Worm (Caenorhabditis elegans) whole organism, young adult: ENCODE measurements around the gene ttyh-1.
A peak's percentile ranks its signal among the peaks of the same experiment; 100 is the strongest.

Experiments
- B0019.2 ChIP-seq: fragments of 200-800 bp; sonication (Bioruptor generic); conservative IDR thresholded peaks from 2 replicates; pipeline ENCODE4 v1.3.6; 2022; ENCODE audit warnings: missing genetic modification reagents, missing genetic modification characterization, missing compliant biosample characterization
- B0261.1 ChIP-seq: sonication (generic microtip); optimal IDR thresholded peaks from 2 replicates; lab custom pipeline; 2016; ENCODE audit warnings: mild to moderate bottlenecking, missing genetic modification characterization, moderate library complexity, missing compliant biosample characterization
- B0336.3 ChIP-seq: fragments of 200-800 bp; sonication (Bioruptor generic); IDR thresholded peaks from 2 replicates; pipeline ENCODE4 v1.3.6; 2022; ENCODE audit warnings: missing genetic modification characterization, missing compliant biosample characterization
- C06A6.2 ChIP-seq: fragments of 200-800 bp; sonication (Bioruptor generic); conservative IDR thresholded peaks from 2 replicates; pipeline ENCODE4 v1.3.6; 2022; ENCODE audit warnings: missing genetic modification characterization, missing compliant biosample characterization
- C17E4.6 ChIP-seq: fragments of 200-800 bp; sonication (Bioruptor generic); IDR thresholded peaks from 2 replicates; pipeline ENCODE4 v1.3.6; 2022; ENCODE audit warnings: missing genetic modification reagents, missing genetic modification characterization, missing compliant biosample characterization
- D2030.7 ChIP-seq: fragments of 200-800 bp; sonication (Bioruptor generic); IDR thresholded peaks from 2 replicates; pipeline ENCODE4 v1.3.6; 2022; ENCODE audit warnings: missing genetic modification reagents, missing genetic modification characterization, missing compliant biosample characterization
- F37B4.10 ChIP-seq: fragments of 200-800 bp; sonication (Bioruptor generic); IDR thresholded peaks from 2 replicates; pipeline ENCODE4 v1.3.6; 2022; ENCODE audit warnings: missing genetic modification characterization, missing compliant biosample characterization
- F49E8.2 ChIP-seq: sonication (generic microtip); optimal IDR thresholded peaks from 3 replicates; lab custom pipeline; 2017; ENCODE audit warnings: missing genetic modification characterization, mild to moderate bottlenecking, missing compliant biosample characterization, antibody characterized with exemption, moderate library complexity; ENCODE audit not compliant: insufficient read depth
- F52B5.7 ChIP-seq: sonication (generic microtip); optimal IDR thresholded peaks from 2 replicates; lab custom pipeline; 2016; ENCODE audit warnings: mild to moderate bottlenecking, missing genetic modification characterization, missing compliant biosample characterization
- K12H6.12 ChIP-seq: fragments of 200-800 bp; sonication (Bioruptor generic); optimal IDR thresholded peaks from 2 replicates; lab custom pipeline; 2018; ENCODE audit warnings: mild to moderate bottlenecking, missing genetic modification characterization, missing compliant biosample characterization
- akir-1 ChIP-seq: fragments of 200-800 bp; sonication (Bioruptor generic); optimal IDR thresholded peaks from 2 replicates; lab custom pipeline; 2018; ENCODE audit warnings: mild to moderate bottlenecking, missing genetic modification characterization, moderate library complexity, missing compliant biosample characterization
- aptf-2 ChIP-seq: fragments of 200-800 bp; sonication (Bioruptor generic); conservative IDR thresholded peaks from 2 replicates; pipeline ENCODE4 v1.3.6; 2022; ENCODE audit warnings: missing genetic modification reagents, missing genetic modification characterization, missing compliant biosample characterization
- atf-7 ChIP-seq: sonication (generic microtip); optimal IDR thresholded peaks from 2 replicates; lab custom pipeline; 2017; ENCODE audit warnings: mild to moderate bottlenecking, missing genetic modification characterization, missing compliant biosample characterization
- athp-1 ChIP-seq: sonication (generic microtip); optimal IDR thresholded peaks from 2 replicates; lab custom pipeline; 2017; ENCODE audit warnings: mild to moderate bottlenecking, missing genetic modification characterization, missing compliant biosample characterization
- attf-3 ChIP-seq: fragments of 200-800 bp; sonication (Bioruptor generic); conservative IDR thresholded peaks from 2 replicates; pipeline ENCODE4 v1.3.6; 2022; ENCODE audit warnings: missing genetic modification reagents, missing genetic modification characterization, missing compliant biosample characterization
- attf-6 ChIP-seq: fragments of 200-800 bp; sonication (Bioruptor generic); IDR thresholded peaks from 2 replicates; pipeline ENCODE4 v1.3.6; 2022; ENCODE audit warnings: missing genetic modification reagents, missing genetic modification characterization, missing compliant biosample characterization
- bed-1 ChIP-seq: fragments of 200-800 bp; sonication (Bioruptor generic); IDR thresholded peaks from 2 replicates; pipeline ENCODE4 v1.3.6; 2022; ENCODE audit warnings: missing genetic modification reagents, missing genetic modification characterization, missing compliant biosample characterization
- ccch-3 ChIP-seq: fragments of 200-800 bp; sonication (Bioruptor generic); optimal IDR thresholded peaks from 2 replicates; lab custom pipeline; 2018; ENCODE audit warnings: mild to moderate bottlenecking, missing genetic modification characterization, missing compliant biosample characterization
- cebp-1 ChIP-seq, 2 experiments: fragments of 200-800 bp in 1 of 2; sonication (Bioruptor generic) in 1 of 2; sonication (generic microtip) in 1 of 2; IDR thresholded peaks in 1 of 2; optimal IDR thresholded peaks in 1 of 2; 2 replicates each; pipeline versions ENCODE4 v1.3.6 to Lab custom; 2017 to 2022; ENCODE audit warnings: missing compliant biosample characterization in 2 of 2, missing genetic modification characterization in 2 of 2, mild to moderate bottlenecking in 1 of 2, missing genetic modification reagents in 1 of 2, moderate library complexity in 1 of 2
- cebp-2 ChIP-seq: fragments of 200-800 bp; sonication (Bioruptor generic); IDR thresholded peaks from 2 replicates; pipeline ENCODE4 v1.3.6; 2022; ENCODE audit warnings: missing genetic modification characterization, missing compliant biosample characterization
- egl-18 ChIP-seq: fragments of 200-800 bp; sonication (Bioruptor generic); IDR thresholded peaks from 2 replicates; pipeline ENCODE4 v1.3.6; 2022; ENCODE audit warnings: missing genetic modification reagents, missing genetic modification characterization, missing compliant biosample characterization
- egl-44 ChIP-seq: fragments of 200-800 bp; sonication (Bioruptor generic); IDR thresholded peaks from 2 replicates; pipeline ENCODE4 v1.3.6; 2022; ENCODE audit warnings: missing genetic modification reagents, missing genetic modification characterization, missing compliant biosample characterization
- ekl-4 ChIP-seq: fragments of 200-800 bp; sonication (Bioruptor generic); IDR thresholded peaks from 2 replicates; pipeline ENCODE4 v1.3.6; 2022; ENCODE audit warnings: missing genetic modification reagents, missing genetic modification characterization, missing compliant biosample characterization
- fkh-3 ChIP-seq: sonication (generic microtip); optimal IDR thresholded peaks from 2 replicates; lab custom pipeline; 2016; ENCODE audit warnings: mild to moderate bottlenecking, missing genetic modification characterization, missing compliant biosample characterization
- hmg-1.2 ChIP-seq: fragments of 200-800 bp; sonication (Bioruptor generic); IDR thresholded peaks from 2 replicates; pipeline ENCODE4 v1.3.6; 2022; ENCODE audit warnings: missing genetic modification reagents, missing genetic modification characterization, missing compliant biosample characterization
- hmg-20 ChIP-seq: fragments of 200-800 bp; sonication (Bioruptor generic); IDR thresholded peaks from 2 replicates; pipeline ENCODE4 v1.3.6; 2022; ENCODE audit warnings: missing genetic modification reagents, missing genetic modification characterization, missing compliant biosample characterization
- hsf-1 ChIP-seq: fragments of 200-800 bp; sonication (Bioruptor generic); IDR thresholded peaks from 2 replicates; pipeline ENCODE4 v1.3.6; 2022; ENCODE audit warnings: missing genetic modification reagents, missing genetic modification characterization, missing compliant biosample characterization
- let-607 ChIP-seq, 2 experiments: fragments of 200-800 bp in 1 of 2; sonication (Bioruptor generic) in 1 of 2; sonication (generic microtip) in 1 of 2; optimal IDR thresholded peaks; 2 replicates each; lab custom pipeline; 2016 to 2018; ENCODE audit warnings: mild to moderate bottlenecking in 2 of 2, missing compliant biosample characterization in 2 of 2, missing genetic modification characterization in 2 of 2, moderate library complexity in 2 of 2, missing genotype in 1 of 2
- lin-40 ChIP-seq: sonication (generic microtip); optimal IDR thresholded peaks from 2 replicates; lab custom pipeline; 2016; ENCODE audit warnings: missing genetic modification characterization, mild to moderate bottlenecking, missing compliant biosample characterization, missing genotype, missing genetic modification reagents
- lsl-1 ChIP-seq: fragments of 200-800 bp; sonication (Bioruptor generic); optimal IDR thresholded peaks from 2 replicates; lab custom pipeline; 2018; ENCODE audit warnings: mild to moderate bottlenecking, missing genetic modification characterization, moderate library complexity, missing compliant biosample characterization
- madf-10 ChIP-seq: sonication (generic microtip); optimal IDR thresholded peaks from 2 replicates; lab custom pipeline; 2016; ENCODE audit warnings: mild to moderate bottlenecking, missing genetic modification characterization, missing compliant biosample characterization
- mes-4 ChIP-seq: sonication (generic microtip); optimal IDR thresholded peaks from 2 replicates; lab custom pipeline; 2016; ENCODE audit warnings: missing genotype, missing genetic modification characterization, missing compliant biosample characterization
- nhr-120 ChIP-seq: fragments of 200-800 bp; sonication (Bioruptor generic); IDR thresholded peaks from 2 replicates; pipeline ENCODE4 v1.3.6; 2022; ENCODE audit warnings: missing genetic modification characterization, missing compliant biosample characterization
- nhr-90 ChIP-seq: sonication (generic microtip); optimal IDR thresholded peaks from 2 replicates; lab custom pipeline; 2016; ENCODE audit warnings: missing genotype, mild to moderate bottlenecking, missing genetic modification characterization, missing compliant biosample characterization
- pbrm-1 ChIP-seq: fragments of 200-800 bp; sonication (Bioruptor generic); IDR thresholded peaks from 2 replicates; pipeline ENCODE4 v1.3.6; 2022; ENCODE audit warnings: missing genetic modification reagents, missing genetic modification characterization, missing compliant biosample characterization
- repo-1 ChIP-seq: sonication (generic microtip); optimal IDR thresholded peaks from 2 replicates; lab custom pipeline; 2017; ENCODE audit warnings: mild to moderate bottlenecking, missing genetic modification characterization, missing compliant biosample characterization
- rpc-1 ChIP-seq, 2 experiments: fragments of 150-350 bp in 1 of 2; sonication (generic microtip) in 1 of 2; optimal IDR thresholded peaks; 2 replicates each; lab custom pipeline; 2014 to 2018; ENCODE audit warnings: missing biosample characterization in 1 of 2, missing genetic modification characterization in 1 of 2, missing genetic modification reagents in 1 of 2, missing genotype in 1 of 2
- sea-2 ChIP-seq: fragments of 200-800 bp; sonication (Bioruptor generic); IDR thresholded peaks from 2 replicates; pipeline ENCODE4 v1.3.6; 2022; ENCODE audit warnings: missing genetic modification characterization, missing compliant biosample characterization
- snpc-1.3 ChIP-seq: sonication (generic microtip); optimal IDR thresholded peaks from 2 replicates; lab custom pipeline; 2017; ENCODE audit warnings: missing genetic modification characterization, mild to moderate bottlenecking, missing compliant biosample characterization, antibody characterized with exemption, moderate library complexity, missing genotype, missing genetic modification reagents; ENCODE audit not compliant: insufficient read depth
- snpc-3.4 ChIP-seq: sonication (generic microtip); optimal IDR thresholded peaks from 2 replicates; lab custom pipeline; 2017; ENCODE audit warnings: missing genetic modification characterization, mild to moderate bottlenecking, missing compliant biosample characterization, antibody characterized with exemption, moderate library complexity, missing genotype, missing genetic modification reagents
- tbp1 ChIP-seq: fragments of 200-800 bp; sonication (Bioruptor generic); optimal IDR thresholded peaks from 2 replicates; lab custom pipeline; 2018; ENCODE audit warnings: mild to moderate bottlenecking, missing genetic modification characterization, missing compliant biosample characterization
- tlf-1 ChIP-seq: fragments of 200-800 bp; sonication (Bioruptor generic); optimal IDR thresholded peaks from 2 replicates; lab custom pipeline; 2018; ENCODE audit warnings: mild to moderate bottlenecking, missing genetic modification characterization, missing compliant biosample characterization
- unc-130 ChIP-seq: sonication (generic microtip); optimal IDR thresholded peaks from 2 replicates; lab custom pipeline; 2016; ENCODE audit warnings: missing genetic modification reagents, missing genetic modification characterization, missing compliant biosample characterization
- unc-62 ChIP-seq: fragments of 150-350 bp; optimal IDR thresholded peaks from 2 replicates; lab custom pipeline; 2014; ENCODE audit warnings: missing biosample characterization, missing genetic modification reagents, missing genetic modification characterization
- ztf-22 ChIP-seq: fragments of 200-800 bp; sonication (Bioruptor generic); optimal IDR thresholded peaks from 2 replicates; lab custom pipeline; 2018; ENCODE audit warnings: mild to moderate bottlenecking, missing genetic modification characterization, moderate library complexity, missing compliant biosample characterization
- ztf-25 ChIP-seq: fragments of 200-800 bp; sonication (Bioruptor generic); IDR thresholded peaks from 2 replicates; pipeline ENCODE4 v1.3.6; 2022; ENCODE audit warnings: missing genetic modification reagents, missing genetic modification characterization, missing compliant biosample characterization
- ztf-28 ChIP-seq: fragments of 200-800 bp; sonication (Bioruptor generic); IDR thresholded peaks from 2 replicates; pipeline ENCODE4 v1.3.6; 2022; ENCODE audit warnings: missing genetic modification reagents, missing genetic modification characterization, missing compliant biosample characterization

Gene ttyh-1

ce11 chrX:11414837-11415550 is 46.5 kb downstream of the ttyh-1 start, which contains the start of gene pek-1:
Gene pek-1 (minus strand): TSS chrX:11414887.
- TF ChIP-seq nhr-90 (tag; lab: Kevin White, UChicago) (no peak), sea-2 (GFP tag; lab: Robert Waterston, UW) (no peak), rpc-1 (optimal IDR thresholded peaks at IDR 0.05; lab: Kevin White, UChicago) (peak; percentile 15), rpc-1 (tag; optimal IDR thresholded peaks at IDR 0.05; lab: Kevin White, UChicago) (no peak), fkh-3 (tag; lab: Kevin White, UChicago) (no peak), B0336.3 (GFP tag; lab: Robert Waterston, UW) (peak; percentile 44; the same call in 1 of the 2 replicates), unc-62 (GFP tag; lab: Kevin White, UChicago) (no peak), F52B5.7 (no peak), lsl-1 (GFP tag; lab: Kevin White, UChicago) (no peak), D2030.7 (no peak), repo-1 (tag; lab: Kevin White, UChicago) (no peak), ztf-25 (GFP tag; lab: Robert Waterston, UW) (no peak), lin-40 (tag; lab: Kevin White, UChicago) (peak; percentile 45), ztf-28 (GFP tag; lab: Robert Waterston, UW) (no peak), snpc-1.3 (tag; lab: Kevin White, UChicago) (no peak), egl-18 (no peak), K12H6.12 (tag; lab: Kevin White, UChicago) (peak; percentile 24), ztf-22 (GFP tag; lab: Kevin White, UChicago) (no peak), hsf-1 (GFP tag; lab: Robert Waterston, UW) (peak; percentile 89), cebp-1 (GFP tag; IDR thresholded peaks at IDR 0.05; lab: Robert Waterston, UW) (no peak), cebp-1 (tag; optimal IDR thresholded peaks at IDR 0.05; lab: Kevin White, UChicago) (peak; percentile 73), tbp1 (GFP tag; lab: Kevin White, UChicago) (no peak), cebp-2 (GFP tag; lab: Robert Waterston, UW) (no peak), B0019.2 (GFP tag; lab: Robert Waterston, UW) (no peak), aptf-2 (GFP tag; lab: Robert Waterston, UW) (no peak), athp-1 (tag; lab: Kevin White, UChicago) (no peak), ccch-3 (GFP tag; lab: Kevin White, UChicago) (no peak), hmg-1.2 (peak; percentile 62; the same call in 1 of the 2 replicates), F37B4.10 (GFP tag; lab: Robert Waterston, UW) (no peak), let-607 (tag; optimal IDR thresholded peaks at IDR 0.05; lab: Kevin White, UChicago) (peak; percentile 73 to 88), madf-10 (peak; percentile 4), hmg-20 (GFP tag; lab: Robert Waterston, UW) (no peak), tlf-1 (GFP tag; lab: Kevin White, UChicago) (no peak), unc-130 (GFP tag; lab: Kevin White, UChicago) (no peak), atf-7 (tag; lab: Kevin White, UChicago) (no peak), C06A6.2 (no peak), akir-1 (GFP tag; lab: Kevin White, UChicago) (no peak), F49E8.2 (tag; lab: Kevin White, UChicago) (no peak), attf-6 (no peak), B0261.1 (tag; lab: Kevin White, UChicago) (no peak), attf-3 (GFP tag; lab: Robert Waterston, UW) (no peak), bed-1 (GFP tag; lab: Robert Waterston, UW) (no peak), pbrm-1 (GFP tag; lab: Robert Waterston, UW) (no peak), ekl-4 (GFP tag; lab: Robert Waterston, UW) (peak; percentile 10; the same call in 1 of the 2 replicates), mes-4 (no peak), snpc-3.4 (no peak), C17E4.6 (GFP tag; lab: Robert Waterston, UW) (no peak), nhr-120 (GFP tag; lab: Robert Waterston, UW) (no peak), egl-44 (no peak)
